Worm (Caenorhabditis elegans) whole organism, L4 larva: ENCODE data around the gene dmsr-6.

Experiments
- D1046.2 ChIP-seq: fragments of 200-800 bp; sonication (Bioruptor generic); IDR thresholded peaks from 2 replicates; pipeline ENCODE4 v1.3.6; 2022; ENCODE audit warnings: missing genetic modification characterization, missing compliant biosample characterization
- Y48G9A.11 ChIP-seq: fragments of 200-800 bp; sonication (Bioruptor generic); IDR thresholded peaks from 2 replicates; pipeline ENCODE4 v1.3.6; 2022; ENCODE audit warnings: missing genetic modification reagents, missing genetic modification characterization, missing compliant biosample characterization
- Y5F2A.4 ChIP-seq: fragments of 200-800 bp; sonication (Bioruptor generic); optimal IDR thresholded peaks from 2 replicates; lab custom pipeline; 2018; ENCODE audit warnings: mild to moderate bottlenecking, missing genetic modification characterization, missing compliant biosample characterization
- ZK337.2 ChIP-seq: fragments of 200-800 bp; sonication (Bioruptor generic); IDR thresholded peaks from 2 replicates; pipeline ENCODE4 v1.3.6; 2022; ENCODE audit warnings: missing genetic modification reagents, missing genetic modification characterization, missing compliant biosample characterization
- aha-1 ChIP-seq: fragments of 150-350 bp; peaks from one replicate; lab custom pipeline; 2014; ENCODE audit warnings: missing biosample characterization, missing genetic modification characterization
- ceh-28 ChIP-seq: fragments of 150-350 bp; optimal IDR thresholded peaks from 2 replicates; lab custom pipeline; 2014; ENCODE audit warnings: missing biosample characterization, missing genetic modification reagents, missing genetic modification characterization
- ceh-44 ChIP-seq: fragments of 200-800 bp; sonication (Bioruptor generic); IDR thresholded peaks from 2 replicates; pipeline ENCODE4 v1.3.6; 2022; ENCODE audit warnings: missing genetic modification reagents, missing genetic modification characterization, missing compliant biosample characterization
- ceh-62 ChIP-seq: sonication (generic microtip); optimal IDR thresholded peaks from 2 replicates; lab custom pipeline; 2017; ENCODE audit warnings: missing biosample characterization, missing genetic modification characterization
- dpl-1 ChIP-seq: fragments of 150-350 bp; optimal IDR thresholded peaks from 2 replicates; lab custom pipeline; 2014; ENCODE audit warnings: missing biosample characterization, missing genetic modification reagents, missing genetic modification characterization
- duxl-1 ChIP-seq: sonication (generic microtip); optimal IDR thresholded peaks from 2 replicates; lab custom pipeline; 2016; ENCODE audit warnings: mild to moderate bottlenecking, missing genetic modification characterization, moderate library complexity, missing compliant biosample characterization; ENCODE audit not compliant: poor library complexity
- egl-43 ChIP-seq: fragments of 200-800 bp; sonication (Bioruptor generic); IDR thresholded peaks from 2 replicates; pipeline ENCODE4 v1.3.6; 2022; ENCODE audit warnings: missing genetic modification reagents, missing genetic modification characterization, missing compliant biosample characterization
- fkh-10 ChIP-seq: fragments of 150-350 bp; optimal IDR thresholded peaks from 2 replicates; lab custom pipeline; 2014; ENCODE audit warnings: missing biosample characterization, missing genetic modification reagents, missing genetic modification characterization
- fos-1 ChIP-seq: fragments of 150-350 bp; optimal IDR thresholded peaks from 2 replicates; lab custom pipeline; 2014; ENCODE audit warnings: missing biosample characterization, missing genetic modification characterization
- hif-1 ChIP-seq, 2 experiments: sonication (generic microtip); optimal IDR thresholded peaks; 2 replicates each; lab custom pipeline; 2016 to 2017; ENCODE audit warnings: missing compliant biosample characterization in 2 of 2, missing genetic modification characterization in 2 of 2, missing genetic modification reagents in 2 of 2, missing genotype in 2 of 2, mild to moderate bottlenecking in 1 of 2
- hlh-11 ChIP-seq: fragments of 200-800 bp; sonication (Bioruptor generic); optimal IDR thresholded peaks from 2 replicates; lab custom pipeline; 2018; ENCODE audit warnings: mild to moderate bottlenecking, missing genetic modification characterization, missing compliant biosample characterization
- hlh-30 ChIP-seq: sonication (generic microtip); optimal IDR thresholded peaks from 2 replicates; lab custom pipeline; 2017; ENCODE audit warnings: antibody characterized with exemption, mild to moderate bottlenecking, missing genetic modification characterization, missing compliant biosample characterization; ENCODE audit not compliant: insufficient read depth
- lim-7 ChIP-seq: fragments of 200-800 bp; sonication (Bioruptor generic); IDR thresholded peaks from 2 replicates; pipeline ENCODE4 v1.3.6; 2022; ENCODE audit warnings: missing genetic modification characterization, missing compliant biosample characterization
- lin-15B ChIP-seq: fragments of 150-350 bp; sonication (generic microtip); optimal IDR thresholded peaks from 3 replicates; lab custom pipeline; 2014; ENCODE audit warnings: missing biosample characterization, missing genetic modification characterization
- lin-29 ChIP-seq: fragments of 200-800 bp; sonication (Bioruptor generic); IDR thresholded peaks from 2 replicates; pipeline ENCODE4 v1.3.6; 2022; ENCODE audit warnings: missing genetic modification reagents, missing genetic modification characterization, missing compliant biosample characterization
- lin-38 ChIP-seq: fragments of 200-800 bp; sonication (Bioruptor generic); IDR thresholded peaks from 2 replicates; pipeline ENCODE4 v1.3.6; 2022; ENCODE audit warnings: missing genetic modification reagents, missing genetic modification characterization, missing compliant biosample characterization
- lin-39 ChIP-seq: fragments of 150-350 bp; optimal IDR thresholded peaks from 2 replicates; lab custom pipeline; 2014; ENCODE audit warnings: missing biosample characterization, missing genetic modification reagents, missing genetic modification characterization
- lir-3 ChIP-seq: sonication (generic microtip); optimal IDR thresholded peaks from 2 replicates; lab custom pipeline; 2016; ENCODE audit warnings: mild to moderate bottlenecking, missing genetic modification characterization, missing compliant biosample characterization
- mes-2 ChIP-seq: sonication (generic microtip); optimal IDR thresholded peaks from 2 replicates; lab custom pipeline; 2016; ENCODE audit warnings: missing genotype, mild to moderate bottlenecking, missing genetic modification characterization, missing compliant biosample characterization; ENCODE audit not compliant: poor library complexity, severe bottlenecking
- mxl-3 ChIP-seq: fragments of 200-800 bp; sonication (Bioruptor generic); optimal IDR thresholded peaks from 2 replicates; lab custom pipeline; 2018; ENCODE audit warnings: mild to moderate bottlenecking, missing genetic modification characterization, missing compliant biosample characterization
- nhr-102 ChIP-seq: sonication (generic microtip); optimal IDR thresholded peaks from 2 replicates; lab custom pipeline; 2016; ENCODE audit warnings: mild to moderate bottlenecking, missing genetic modification characterization, moderate library complexity, missing compliant biosample characterization
- nhr-28 ChIP-seq: fragments of 150-350 bp; optimal IDR thresholded peaks from 2 replicates; lab custom pipeline; 2014; ENCODE audit warnings: missing biosample characterization, missing genetic modification characterization
- nhr-76 ChIP-seq: fragments of 150-350 bp; optimal IDR thresholded peaks from 2 replicates; lab custom pipeline; 2014; ENCODE audit warnings: missing biosample characterization, missing genetic modification characterization
- nhr-77 ChIP-seq: fragments of 150-350 bp; optimal IDR thresholded peaks from 2 replicates; lab custom pipeline; 2014; ENCODE audit warnings: missing biosample characterization, missing genetic modification characterization
- php-3 ChIP-seq: fragments of 200-800 bp; sonication (Bioruptor generic); IDR thresholded peaks from 2 replicates; pipeline ENCODE4 v1.3.6; 2022; ENCODE audit warnings: missing genetic modification reagents, missing genetic modification characterization, missing compliant biosample characterization
- pqm-1 ChIP-seq: sonication (generic microtip); optimal IDR thresholded peaks from 2 replicates; lab custom pipeline; 2017; ENCODE audit warnings: missing biosample characterization, missing genetic modification characterization
- saeg-2 ChIP-seq: fragments of 200-800 bp; sonication (Bioruptor generic); IDR thresholded peaks from 2 replicates; pipeline ENCODE4 v1.3.6; 2022; ENCODE audit warnings: missing genetic modification reagents, missing genetic modification characterization, missing compliant biosample characterization
- unc-39 ChIP-seq: sonication (generic microtip); optimal IDR thresholded peaks from 2 replicates; lab custom pipeline; 2017; ENCODE audit warnings: missing biosample characterization, missing genetic modification characterization
- vab-7 ChIP-seq: fragments of 200-800 bp; sonication (Bioruptor generic); IDR thresholded peaks from 2 replicates; pipeline ENCODE4 v1.3.6; 2022; ENCODE audit warnings: missing genetic modification reagents, missing genetic modification characterization, missing compliant biosample characterization
- zfp-2 ChIP-seq: sonication (generic microtip); optimal IDR thresholded peaks from 2 replicates; lab custom pipeline; 2016; ENCODE audit warnings: mild to moderate bottlenecking, missing genetic modification characterization, missing compliant biosample characterization
- zip-2 ChIP-seq: fragments of 150-350 bp; optimal IDR thresholded peaks from 2 replicates; lab custom pipeline; 2014; ENCODE audit warnings: missing biosample characterization, missing genetic modification characterization

Gene dmsr-6

DNA sequence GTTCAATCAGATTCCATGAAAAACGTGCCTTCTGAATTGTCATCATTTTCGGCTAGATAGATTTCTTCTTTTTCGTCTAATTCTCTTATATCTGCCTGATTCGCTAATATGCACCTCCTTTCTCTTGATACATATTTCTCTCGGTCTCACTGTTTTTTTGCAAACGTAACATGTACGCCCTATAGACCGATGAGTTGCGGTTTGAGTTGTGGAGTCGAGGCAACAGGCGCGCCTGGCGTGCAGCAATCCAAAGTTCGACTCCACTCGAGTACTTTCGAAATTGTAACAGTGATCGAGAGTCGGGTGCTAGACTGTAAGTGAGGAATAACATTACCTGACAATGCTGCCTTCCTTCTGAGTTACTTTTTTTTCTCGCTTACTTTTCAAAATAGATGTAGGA is 41.4 kb downstream of the dmsr-6 start (continued):
- TF ChIP-seq vab-7 (GFP tag; lab: Robert Waterston, UW) (peak; percentile 91), php-3 (peak; percentile 71), D1046.2 (peak; percentile 87), duxl-1 (tag; lab: Kevin White, UChicago) (peak; percentile 86)

DNA sequence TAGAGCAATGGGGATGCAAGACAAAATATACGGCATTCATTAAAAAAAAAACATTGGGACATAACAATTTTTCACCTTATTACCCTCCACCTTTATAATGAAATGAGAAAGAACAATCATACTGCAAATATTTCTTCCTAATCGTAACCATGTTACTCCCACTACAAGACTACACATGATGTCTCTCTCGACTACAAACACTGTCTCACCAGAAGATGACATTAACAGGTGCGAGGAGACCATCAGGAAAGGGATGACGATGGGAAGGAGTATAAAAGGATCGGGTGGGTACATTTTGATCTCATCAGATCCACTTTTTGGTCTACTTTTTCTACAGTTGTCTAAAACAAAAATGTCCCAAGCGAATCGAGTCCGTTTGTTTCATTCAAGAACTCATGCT is 42.4 kb downstream of the dmsr-6 start, which contains the start of gene dhs-8:
Gene dhs-8, plus strand, starts transcription at position 179 of the 400 bp plus-strand sequence.
- TF ChIP-seq hlh-30 (peak; percentile 9), nhr-28 (tag; lab: Kevin White, UChicago) (peak; percentile 99), aha-1 (tag; lab: Kevin White, UChicago) (peak; percentile 48), unc-39 (tag; lab: Kevin White, UChicago) (no peak)
- TF ChIP-seq, all 104 proteins: peak for 3

DNA sequence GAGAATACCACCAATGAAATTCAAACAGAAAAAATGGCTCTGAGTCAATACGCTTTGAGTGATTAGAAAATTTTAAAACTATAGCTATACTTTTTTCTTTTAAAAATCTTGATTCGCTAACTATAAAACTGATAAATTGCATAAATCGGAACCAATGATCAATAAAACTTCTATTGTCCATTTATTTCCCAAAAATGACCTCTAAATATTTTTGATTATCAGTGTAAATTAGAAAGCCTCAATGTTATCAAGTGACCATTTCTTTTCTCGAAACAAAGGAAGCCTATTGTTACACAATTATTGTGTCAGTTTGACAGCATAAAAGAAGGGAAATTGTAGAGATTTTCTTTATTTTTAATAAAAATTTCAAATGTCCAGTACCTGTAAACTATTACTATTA is 44.7 kb downstream of the dmsr-6 start, which contains the start of gene K10H10.4:
Gene K10H10.4, plus strand, starts transcription at position 301 of the 400 bp plus-strand sequence.
- TF ChIP-seq hif-1 (tag; optimal IDR thresholded peaks at IDR 0.05; lab: Kevin White, UChicago), result no peak
- no peak for TF ChIP-seq ZK337.2
- no peak for TF ChIP-seq saeg-2
- TF ChIP-seq lin-15B (tag; lab: Kevin White, UChicago), result no peak
- no peak for TF ChIP-seq ceh-44 (GFP tag; lab: Robert Waterston, UW)
- TF ChIP-seq ceh-62 (tag; lab: Kevin White, UChicago), result no peak
- TF ChIP-seq Y48G9A.11, result no peak
- TF ChIP-seq mes-2 (tag; lab: Kevin White, UChicago), result no peak
- TF ChIP-seq mxl-3 (GFP tag; lab: Kevin White, UChicago), result no peak
- no peak for TF ChIP-seq lin-39 (tag; lab: Kevin White, UChicago)
- TF ChIP-seq zip-2 (tag; lab: Kevin White, UChicago), result no peak
- no peak for TF ChIP-seq lin-38
- no peak for TF ChIP-seq zfp-2
- TF ChIP-seq fos-1 (tag; lab: Kevin White, UChicago), result no peak
- TF ChIP-seq Y5F2A.4, result no peak
- TF ChIP-seq hlh-11 (tag; lab: Kevin White, UChicago), result no peak
- TF ChIP-seq nhr-76 (tag; lab: Kevin White, UChicago), result no peak
- no peak for TF ChIP-seq lin-29 (GFP tag; lab: Robert Waterston, UW)
- TF ChIP-seq lir-3 (tag; lab: Kevin White, UChicago), result no peak
- no peak for TF ChIP-seq nhr-102 (tag; lab: Kevin White, UChicago)

DNA sequence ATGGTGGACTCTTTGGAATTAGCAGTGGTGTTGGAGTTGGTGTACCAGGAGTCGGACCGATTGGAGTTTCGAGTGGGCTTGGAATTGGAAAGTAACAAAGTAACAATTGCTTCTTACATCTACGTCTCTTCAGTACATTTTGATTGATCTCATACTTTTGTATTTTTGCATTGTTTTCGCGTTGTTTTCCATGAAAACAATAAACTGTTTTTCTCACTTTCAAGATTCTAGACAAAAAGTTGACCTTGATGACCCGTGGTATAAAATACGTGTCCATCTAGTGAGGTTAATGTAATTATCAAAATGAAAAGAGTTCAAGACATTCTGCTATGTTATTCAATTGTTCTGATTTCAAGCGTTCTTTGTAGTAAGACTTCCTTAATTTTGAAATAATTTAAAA is 46.0 kb downstream of the dmsr-6 start, which contains the start of gene K10H10.5:
Gene K10H10.5, plus strand, starts transcription at position 301 of the 400 bp plus-strand sequence.
- TF ChIP-seq dpl-1 (GFP tag; lab: Kevin White, UChicago) (no peak), ceh-28 (no peak), fkh-10 (no peak), egl-43 (GFP tag; lab: Robert Waterston, UW) (no peak)
- TF ChIP-seq, all 104 proteins: peak for 0

DNA sequence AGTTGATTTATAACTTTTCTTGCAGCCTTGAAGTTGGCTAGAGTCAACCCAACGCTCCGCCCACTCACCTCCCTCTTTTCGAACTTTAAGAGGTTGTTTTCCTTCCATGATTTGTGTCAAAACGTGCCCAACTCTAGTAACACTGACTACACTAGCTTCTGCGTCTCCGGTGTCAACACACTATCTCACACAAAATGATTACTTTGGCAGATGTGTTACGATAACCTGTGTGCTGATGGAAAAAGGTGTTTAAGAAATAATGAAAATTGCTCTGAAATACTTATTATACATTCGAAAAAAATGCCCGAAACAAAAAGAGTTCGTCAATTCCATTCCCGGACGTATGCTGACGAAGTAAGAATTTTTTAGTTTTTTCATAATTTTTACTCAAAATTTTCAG is 47.6 kb downstream of the dmsr-6 start, which contains the start of gene K10H10.6:
Gene K10H10.6, plus strand, starts transcription at position 301 of the 400 bp plus-strand sequence.
- TF ChIP-seq egl-43 (GFP tag; lab: Robert Waterston, UW) (no peak), lin-38 (no peak), lim-7 (GFP tag; lab: Robert Waterston, UW) (no peak), nhr-77 (no peak), hlh-30 (no peak), pqm-1 (no peak), lin-29 (GFP tag; lab: Robert Waterston, UW) (no peak)
